Worm (Caenorhabditis elegans): ENCODE measurements around the gene srx-5.

srx-5 gene

DNA sequence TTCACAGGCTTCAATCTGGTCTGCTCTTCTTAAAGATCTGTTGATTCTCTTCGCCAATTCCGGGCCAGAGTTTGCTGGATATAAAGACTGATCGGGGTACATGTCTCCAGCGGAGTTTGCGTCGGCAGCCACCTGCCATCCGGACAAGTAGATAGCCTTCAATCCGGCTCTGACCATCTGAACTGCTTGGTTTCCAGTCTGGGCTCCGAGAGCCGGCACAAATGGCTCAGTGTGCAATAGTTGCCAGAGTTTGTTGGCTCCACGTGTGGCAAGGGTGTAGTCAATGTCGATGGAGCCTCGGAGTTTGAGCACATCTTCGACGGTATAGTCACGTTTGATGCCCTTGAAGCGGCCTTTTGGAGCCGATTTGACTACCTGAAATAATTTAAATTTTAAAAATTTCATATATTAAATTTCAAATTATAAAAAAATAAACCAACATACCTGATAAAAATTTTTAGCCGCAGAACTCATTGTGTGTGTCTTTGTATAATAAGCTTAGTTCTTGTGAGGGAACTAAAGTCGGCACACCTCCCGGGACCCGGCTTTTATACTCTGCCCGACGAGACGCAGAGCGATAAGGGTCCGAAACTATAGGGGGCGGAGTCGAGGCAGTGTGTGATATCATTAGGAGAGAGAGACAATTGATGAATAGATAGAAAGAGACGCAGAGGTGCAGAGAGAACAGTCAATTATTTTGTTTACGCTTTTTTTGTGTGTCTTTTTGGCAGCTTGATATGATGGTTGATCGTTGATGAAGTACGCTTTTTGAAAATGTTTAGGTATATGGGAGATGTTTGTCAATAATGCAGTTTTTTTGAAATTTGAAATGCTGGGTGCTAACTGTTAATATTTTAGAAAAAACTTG, 27.8 kb downstream of the srx-5 start, which contains the start of the genes icl-1 and srh-2:
Gene icl-1 (minus strand): TSS at position 521 of the 868 bp plus-strand sequence.
Gene srh-2 (plus strand): TSS at position 818 of the 868 bp plus-strand sequence.
- TF ChIP-seq nhr-11 (tag; optimal IDR thresholded peaks at IDR 0.05): no peak
- no peak for TF ChIP-seq sea-2 (GFP tag; optimal IDR thresholded peaks at IDR 0.05)
- TF ChIP-seq lsy-12 (tag; optimal IDR thresholded peaks at IDR 0.05): peak; percentile 42
- TF ChIP-seq eor-1 (tag; optimal IDR thresholded peaks at IDR 0.05): no peak
- TF ChIP-seq pha-4 (tag; optimal IDR thresholded peaks at IDR 0.05): peak; percentile 79
- TF ChIP-seq ceh-9 (tag; optimal IDR thresholded peaks at IDR 0.05): no peak
- peak; percentile 67 for TF ChIP-seq ceh-28 (tag; optimal IDR thresholded peaks at IDR 0.05)
- no peak for TF ChIP-seq elt-3 (tag; optimal IDR thresholded peaks at IDR 0.05)
- peak; percentile 28 for TF ChIP-seq lin-15B (tag; optimal IDR thresholded peaks at IDR 0.05)
- no peak for TF ChIP-seq nhr-237 (tag; optimal IDR thresholded peaks at IDR 0.05)
- no peak for TF ChIP-seq R02D3.7 (tag; optimal IDR thresholded peaks at IDR 0.05)
- no peak for TF ChIP-seq elt-1 (tag; optimal IDR thresholded peaks at IDR 0.05)
- TF ChIP-seq snpc-4 (tag; optimal IDR thresholded peaks at IDR 0.05): no peak
- TF ChIP-seq ZK546.5 (tag; optimal IDR thresholded peaks at IDR 0.05): no peak
- no peak for TF ChIP-seq aly-2 (tag; optimal IDR thresholded peaks at IDR 0.05)
- TF ChIP-seq nhr-23 (tag; optimal IDR thresholded peaks at IDR 0.05): peak; percentile 71
- no peak for TF ChIP-seq nhr-76 (tag; optimal IDR thresholded peaks at IDR 0.05)
- TF ChIP-seq mml-1 (tag; optimal IDR thresholded peaks at IDR 0.05): no peak
- peak; percentile 65 for TF ChIP-seq pqm-1 (tag; optimal IDR thresholded peaks at IDR 0.05)
- TF ChIP-seq nhr-77 (tag; optimal IDR thresholded peaks at IDR 0.05): no peak
- no peak for TF ChIP-seq skn-1 (tag; optimal IDR thresholded peaks at IDR 0.05)
- TF ChIP-seq daf-12 (tag; optimal IDR thresholded peaks at IDR 0.05): no peak
- peak; percentile 43 for TF ChIP-seq jun-1 (tag; optimal IDR thresholded peaks at IDR 0.05)
- TF ChIP-seq fkh-10 (GFP tag; optimal IDR thresholded peaks at IDR 0.05): no peak
- TF ChIP-seq lin-39 (tag; optimal IDR thresholded peaks at IDR 0.05): peak; percentile 11
- TF ChIP-seq nhr-25 (tag; optimal IDR thresholded peaks at IDR 0.05): peak; percentile 2
- TF ChIP-seq ama-1 (optimal IDR thresholded peaks at IDR 0.05): peak; percentile 92
- no peak for TF ChIP-seq ztf-4 (tag; optimal IDR thresholded peaks at IDR 0.05)
- no peak for TF ChIP-seq fkh-2 (tag; optimal IDR thresholded peaks at IDR 0.05)
- no peak for TF ChIP-seq nhr-28 (tag; optimal IDR thresholded peaks at IDR 0.05)
- TF ChIP-seq zag-1 (tag; optimal IDR thresholded peaks at IDR 0.05): no peak
- no peak for TF ChIP-seq ceh-82 (tag; optimal IDR thresholded peaks at IDR 0.05)
- peak; percentile 73 for TF ChIP-seq nhr-43 (tag; optimal IDR thresholded peaks at IDR 0.05; ENCODE audit: poor library complexity, severe bottlenecking)
- peak; percentile 8 for TF ChIP-seq tbx-2 (tag; optimal IDR thresholded peaks at IDR 0.05)
- TF ChIP-seq unc-62 (GFP tag; optimal IDR thresholded peaks at IDR 0.05): no peak
- no peak for TF ChIP-seq ztf-11 (tag; optimal IDR thresholded peaks at IDR 0.05)
- no peak for TF ChIP-seq egl-5 (tag; optimal IDR thresholded peaks at IDR 0.05)
- TF ChIP-seq unc-39 (tag; optimal IDR thresholded peaks at IDR 0.05): no peak
- TF ChIP-seq hmg-11 (tag; optimal IDR thresholded peaks at IDR 0.05): no peak
- no peak for TF ChIP-seq nhr-12 (tag; optimal IDR thresholded peaks at IDR 0.05)
- no peak for TF ChIP-seq ceh-16 (tag; optimal IDR thresholded peaks at IDR 0.05)
- TF ChIP-seq elt-2 (tag; optimal IDR thresholded peaks at IDR 0.05): peak; percentile 83
- peak; percentile 68 for TF ChIP-seq nfya-1 (tag; optimal IDR thresholded peaks at IDR 0.05; ENCODE audit: insufficient read depth)
- no peak for TF ChIP-seq nhr-67 (tag; optimal IDR thresholded peaks at IDR 0.05)
- TF ChIP-seq fos-1 (tag; optimal IDR thresholded peaks at IDR 0.05): peak; percentile 15
- TF ChIP-seq egl-27 (tag; optimal IDR thresholded peaks at IDR 0.05): no peak
- no peak for TF ChIP-seq mdl-1 (tag; optimal IDR thresholded peaks at IDR 0.05)
